Worm (Caenorhabditis elegans) whole organism, L1 larva: Measurements from ENCODE around the gene snf-6.
A peak's percentile ranks its signal among the peaks of the same experiment; 100 is the strongest.

Source experiments
- blmp-1 ChIP-seq: fragments of 150-350 bp; optimal IDR thresholded peaks from 2 replicates; lab custom pipeline; 2014; ENCODE audit warnings: missing biosample characterization, missing genetic modification characterization
- dpl-1 ChIP-seq, 3 experiments: fragments of 150-350 bp in 2 of 3; sonication (generic microtip) in 1 of 3; optimal IDR thresholded peaks; 2 replicates each; lab custom pipeline; 2014 to 2017; ENCODE audit warnings: missing biosample characterization in 3 of 3, missing genetic modification characterization in 3 of 3, missing genetic modification reagents in 3 of 3
- efl-1 ChIP-seq, 4 experiments: fragments of 150-350 bp; optimal IDR thresholded peaks in 3 of 4; peaks in 1 of 4; 1 replicate in 1 of 4; 2 replicates in 3 of 4; lab custom pipeline; 2014; ENCODE audit warnings: missing biosample characterization in 2 of 4, missing genetic modification characterization in 2 of 4, missing genetic modification reagents in 2 of 4
- lin-14 ChIP-seq: fragments of 200-800 bp; sonication (Bioruptor generic); optimal IDR thresholded peaks from 2 replicates; lab custom pipeline; 2018; ENCODE audit warnings: mild to moderate bottlenecking, missing genetic modification characterization, moderate library complexity, missing compliant biosample characterization
- nhr-90 ChIP-seq: sonication (generic microtip); optimal IDR thresholded peaks from 2 replicates; lab custom pipeline; 2016; ENCODE audit warnings: mild to moderate bottlenecking, missing genetic modification characterization, missing compliant biosample characterization; ENCODE audit not compliant: poor library complexity

The snf-6 gene

DNA sequence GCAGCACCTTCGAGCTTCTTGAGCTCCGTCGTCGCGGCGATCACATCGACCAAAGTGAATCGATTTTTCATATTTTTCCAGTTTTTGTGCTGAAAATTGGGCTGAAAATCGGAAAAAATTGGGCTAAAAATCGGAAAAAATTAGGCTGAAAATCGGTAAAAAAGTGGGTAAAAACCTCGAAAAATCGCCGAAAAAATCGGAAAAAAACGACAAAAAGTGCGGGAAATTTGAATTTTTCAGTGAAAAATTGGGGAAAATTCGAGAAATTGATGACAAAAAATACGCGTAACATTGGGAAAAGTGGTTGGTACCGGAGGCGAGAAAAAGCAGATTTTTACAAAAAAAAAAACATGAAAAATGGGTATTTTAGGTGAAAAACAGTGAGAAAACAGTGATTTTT, 49.2 kb downstream of the snf-6 start, which contains the start of gene Y82E9BR.18:
Gene Y82E9BR.18, minus strand, starts transcription at position 101 of the 400 bp plus-strand sequence.
- TF ChIP-seq efl-1 (optimal IDR thresholded peaks at IDR 0.05; lab: Kevin White, UChicago): no peak
- peak in 1 of 2 experiments; percentile 78 for TF ChIP-seq efl-1 (GFP tag; optimal IDR thresholded peaks at IDR 0.05 in 1 of 2; lab: Kevin White, UChicago)
- TF ChIP-seq dpl-1 (GFP tag; optimal IDR thresholded peaks at IDR 0.05; lab: Kevin White, UChicago): no peak
- no peak for TF ChIP-seq blmp-1
- TF ChIP-seq nhr-90 (tag; lab: Kevin White, UChicago): no peak
- no peak for TF ChIP-seq lin-14
